Worm (Caenorhabditis elegans) whole organism, L3 larva: Measurements from ENCODE around the gene C02B8.1.

ENCODE experiments used
- ZK546.5 ChIP-seq: sonication (generic microtip); optimal IDR thresholded peaks from 2 replicates; lab custom pipeline; 2017; ENCODE audit warnings: missing biosample characterization, missing genetic modification characterization
- ama-1 ChIP-seq: fragments of 150-350 bp; optimal IDR thresholded peaks from 2 replicates; lab custom pipeline; 2018
- ceh-16 ChIP-seq: sonication (generic microtip); optimal IDR thresholded peaks from 2 replicates; lab custom pipeline; 2017; ENCODE audit warnings: missing biosample characterization, missing genetic modification characterization
- ceh-28 ChIP-seq: fragments of 150-350 bp; optimal IDR thresholded peaks from 2 replicates; lab custom pipeline; 2014; ENCODE audit warnings: missing biosample characterization, missing genetic modification reagents, missing genetic modification characterization
- ceh-82 ChIP-seq: fragments of 150-350 bp; optimal IDR thresholded peaks from 2 replicates; lab custom pipeline; 2014; ENCODE audit warnings: missing biosample characterization, missing genetic modification characterization
- egl-27 ChIP-seq: sonication (generic microtip); optimal IDR thresholded peaks from 4 replicates; lab custom pipeline; 2017; ENCODE audit warnings: missing biosample characterization, missing genetic modification reagents, missing genetic modification characterization
- egl-5 ChIP-seq: fragments of 150-350 bp; optimal IDR thresholded peaks from 2 replicates; lab custom pipeline; 2017; ENCODE audit warnings: missing biosample characterization, missing genetic modification reagents, missing genetic modification characterization, inconsistent platforms
- elt-1 ChIP-seq: fragments of 150-350 bp; optimal IDR thresholded peaks from 2 replicates; lab custom pipeline; 2014; ENCODE audit warnings: missing biosample characterization, missing genetic modification characterization
- elt-2 ChIP-seq: sonication (generic microtip); optimal IDR thresholded peaks from 2 replicates; lab custom pipeline; 2016; ENCODE audit warnings: missing genetic modification reagents, mild to moderate bottlenecking, missing genetic modification characterization, missing compliant biosample characterization
- eor-1 ChIP-seq, 2 experiments: fragments of 150-350 bp; optimal IDR thresholded peaks; 2 replicates each; lab custom pipeline; 2014 to 2018; ENCODE audit warnings: missing biosample characterization in 2 of 2, missing genetic modification characterization in 2 of 2
- fos-1 ChIP-seq: fragments of 150-350 bp; optimal IDR thresholded peaks from 2 replicates; lab custom pipeline; 2014; ENCODE audit warnings: missing biosample characterization, missing genetic modification characterization
- hmg-11 ChIP-seq: sonication (generic microtip); optimal IDR thresholded peaks from 2 replicates; lab custom pipeline; 2016; ENCODE audit warnings: missing genetic modification characterization, missing compliant biosample characterization
- jun-1 ChIP-seq: fragments of 150-350 bp; optimal IDR thresholded peaks from 2 replicates; lab custom pipeline; 2014; ENCODE audit warnings: missing biosample characterization, missing genetic modification reagents, missing genetic modification characterization
- lin-15B ChIP-seq: fragments of 150-350 bp; optimal IDR thresholded peaks from 2 replicates; lab custom pipeline; 2014; ENCODE audit warnings: missing biosample characterization, missing genetic modification characterization
- lin-39 ChIP-seq: fragments of 150-350 bp; optimal IDR thresholded peaks from 2 replicates; lab custom pipeline; 2018; ENCODE audit warnings: missing biosample characterization, missing genetic modification reagents, missing genetic modification characterization
- mml-1 ChIP-seq: fragments of 150-350 bp; sonication (generic microtip); optimal IDR thresholded peaks from 3 replicates; lab custom pipeline; 2014; ENCODE audit warnings: missing biosample characterization, missing genetic modification characterization
- nfya-1 ChIP-seq: sonication (generic microtip); optimal IDR thresholded peaks from 2 replicates; lab custom pipeline; 2017; ENCODE audit warnings: missing genetic modification characterization, mild to moderate bottlenecking, missing compliant biosample characterization, antibody characterized with exemption, moderate library complexity; ENCODE audit not compliant: insufficient read depth
- nhr-12 ChIP-seq: fragments of 150-350 bp; optimal IDR thresholded peaks from 2 replicates; lab custom pipeline; 2014; ENCODE audit warnings: missing biosample characterization, missing genetic modification characterization
- nhr-23 ChIP-seq: fragments of 150-350 bp; optimal IDR thresholded peaks from 2 replicates; lab custom pipeline; 2014; ENCODE audit warnings: missing biosample characterization, missing genetic modification reagents, missing genetic modification characterization
- nhr-25 ChIP-seq: sonication (generic microtip); optimal IDR thresholded peaks from 2 replicates; lab custom pipeline; 2017; ENCODE audit warnings: missing biosample characterization, missing genetic modification characterization
- nhr-43 ChIP-seq: sonication (generic microtip); optimal IDR thresholded peaks from 2 replicates; lab custom pipeline; 2016; ENCODE audit warnings: mild to moderate bottlenecking, missing genetic modification characterization, missing compliant biosample characterization; ENCODE audit not compliant: poor library complexity, severe bottlenecking
- nhr-77 ChIP-seq: fragments of 150-350 bp; optimal IDR thresholded peaks from 2 replicates; lab custom pipeline; 2014; ENCODE audit warnings: missing biosample characterization, missing genetic modification characterization
- pha-4 ChIP-seq: fragments of 150-350 bp; optimal IDR thresholded peaks from 2 replicates; lab custom pipeline; 2014; ENCODE audit warnings: missing biosample characterization, missing genetic modification reagents, missing genetic modification characterization
- pqm-1 ChIP-seq: fragments of 150-350 bp; optimal IDR thresholded peaks from 2 replicates; lab custom pipeline; 2017; ENCODE audit warnings: missing biosample characterization, missing genetic modification characterization, inconsistent platforms
- skn-1 ChIP-seq: fragments of 150-350 bp; optimal IDR thresholded peaks from 2 replicates; lab custom pipeline; 2014; ENCODE audit warnings: missing biosample characterization, missing genetic modification characterization
- snpc-4 ChIP-seq: fragments of 150-350 bp; optimal IDR thresholded peaks from 2 replicates; lab custom pipeline; 2014; ENCODE audit warnings: missing biosample characterization, missing genetic modification characterization
- tbx-2 ChIP-seq: sonication (generic microtip); optimal IDR thresholded peaks from 2 replicates; lab custom pipeline; 2016; ENCODE audit warnings: mild to moderate bottlenecking, missing genetic modification characterization, missing compliant biosample characterization
- unc-39 ChIP-seq: sonication (generic microtip); optimal IDR thresholded peaks from 4 replicates; lab custom pipeline; 2017; ENCODE audit warnings: missing biosample characterization, missing genetic modification characterization
- zag-1 ChIP-seq: fragments of 150-350 bp; optimal IDR thresholded peaks from 2 replicates; lab custom pipeline; 2014; ENCODE audit warnings: missing biosample characterization, missing genetic modification characterization
- ztf-4 ChIP-seq: fragments of 150-350 bp; optimal IDR thresholded peaks from 2 replicates; lab custom pipeline; 2014; ENCODE audit warnings: missing biosample characterization, missing genetic modification characterization

Gene C02B8.1

DNA sequence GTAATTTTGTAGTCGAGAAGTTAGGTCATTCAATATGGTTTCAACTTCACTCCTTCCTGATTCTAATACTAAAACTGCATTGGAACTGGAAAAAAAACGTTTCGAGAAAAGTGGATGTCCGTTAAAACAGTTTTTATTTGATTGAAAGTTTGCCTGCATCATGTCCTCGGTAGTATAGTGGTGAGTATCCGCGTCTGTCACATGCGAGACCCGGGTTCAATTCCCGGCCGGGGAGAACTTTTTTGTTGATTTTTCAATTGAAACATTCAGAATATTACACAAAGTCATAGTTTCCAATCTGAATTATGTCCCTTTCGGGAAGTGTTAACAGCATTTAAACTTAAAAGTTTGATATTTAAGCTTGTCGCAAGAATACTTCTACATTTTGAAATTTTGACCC, 1.5 kb downstream of the C02B8.1 start:
- TF ChIP-seq eor-1 (tag; optimal IDR thresholded peaks at IDR 0.05; lab: Kevin White, UChicago) (no peak), elt-2 (tag; lab: Kevin White, UChicago) (peak; percentile 4), jun-1 (tag; lab: Kevin White, UChicago) (no peak), egl-27 (tag; lab: Kevin White, UChicago) (no peak), lin-15B (no peak)

DNA sequence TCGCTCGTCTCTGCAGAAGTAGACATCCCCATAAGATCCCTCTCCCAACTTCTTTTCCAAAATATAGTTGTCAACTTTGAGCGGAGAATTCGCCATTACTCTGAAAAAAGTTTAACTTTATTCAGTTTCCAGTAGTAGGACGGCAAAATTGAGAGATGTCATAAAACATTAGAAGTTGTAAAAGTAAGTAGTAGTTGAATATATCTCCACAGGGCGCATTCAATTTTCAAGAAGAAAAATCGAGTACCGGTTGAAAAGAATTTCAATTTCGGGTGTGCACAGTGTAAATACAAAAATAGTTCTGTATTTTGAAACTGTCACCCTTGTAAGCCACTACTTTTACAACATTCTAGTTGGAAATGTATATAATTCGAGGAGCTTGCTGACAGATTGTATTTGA, 3.1 kb downstream of the C02B8.1 start, which contains the start of gene F22F1.2:
F22F1.2 (minus strand) TSS at position 101 of the 400 bp plus-strand sequence.
- TF ChIP-seq egl-5, result no peak
- no peak for TF ChIP-seq skn-1 (tag; lab: Kevin White, UChicago)
- no peak for TF ChIP-seq ceh-16 (tag; lab: Kevin White, UChicago)
- no peak for TF ChIP-seq nhr-77 (tag; lab: Kevin White, UChicago)
- TF ChIP-seq tbx-2 (tag; lab: Kevin White, UChicago), result no peak
- TF ChIP-seq nhr-25 (tag; lab: Kevin White, UChicago), result no peak
- TF ChIP-seq snpc-4 (tag; lab: Kevin White, UChicago), result no peak
- TF ChIP-seq ztf-4, result no peak
- no peak for TF ChIP-seq elt-1 (tag; lab: Kevin White, UChicago)
- no peak for TF ChIP-seq ZK546.5 (tag; lab: Kevin White, UChicago)
- TF ChIP-seq ceh-82 (tag; lab: Kevin White, UChicago), result no peak
- no peak for TF ChIP-seq lin-39 (tag; lab: Kevin White, UChicago)
- no peak for TF ChIP-seq ceh-28 (tag; lab: Kevin White, UChicago)
- TF ChIP-seq mml-1 (tag; lab: Kevin White, UChicago), result no peak
- TF ChIP-seq nhr-12 (tag; lab: Kevin White, UChicago), result no peak
- TF ChIP-seq fos-1 (tag; lab: Kevin White, UChicago), result no peak
- TF ChIP-seq ama-1 (lab: Kevin White, UChicago), result no peak

DNA sequence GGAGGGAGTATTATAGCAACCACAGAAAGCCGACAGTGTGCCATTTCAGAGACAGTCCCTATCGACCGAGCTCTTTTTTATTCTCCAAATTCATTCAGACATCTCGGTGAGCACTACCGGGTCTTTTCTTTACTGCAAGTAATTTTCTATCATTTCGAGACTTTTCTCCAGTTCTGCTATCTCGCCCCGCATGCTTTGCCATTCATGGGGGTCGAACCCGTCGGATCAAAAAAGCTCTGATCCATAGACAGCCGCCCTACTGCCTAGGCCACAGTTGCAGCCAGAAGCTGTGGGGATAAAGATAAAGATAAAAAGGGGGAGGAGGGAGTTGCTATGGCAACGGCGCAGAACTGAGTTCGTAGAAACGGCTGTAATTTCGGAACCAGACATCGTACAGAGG, 3.9 kb downstream of the C02B8.1 start:
- TF ChIP-seq unc-39 (tag; lab: Kevin White, UChicago) (no peak), nfya-1 (tag; lab: Kevin White, UChicago) (no peak), ceh-28 (tag; lab: Kevin White, UChicago) (no peak), zag-1 (no peak), ZK546.5 (tag; lab: Kevin White, UChicago) (no peak), eor-1 (tag; optimal IDR thresholded peaks at IDR 0.05; lab: Kevin White, UChicago) (no peak), nhr-77 (tag; lab: Kevin White, UChicago) (no peak), egl-27 (tag; lab: Kevin White, UChicago) (no peak)

DNA sequence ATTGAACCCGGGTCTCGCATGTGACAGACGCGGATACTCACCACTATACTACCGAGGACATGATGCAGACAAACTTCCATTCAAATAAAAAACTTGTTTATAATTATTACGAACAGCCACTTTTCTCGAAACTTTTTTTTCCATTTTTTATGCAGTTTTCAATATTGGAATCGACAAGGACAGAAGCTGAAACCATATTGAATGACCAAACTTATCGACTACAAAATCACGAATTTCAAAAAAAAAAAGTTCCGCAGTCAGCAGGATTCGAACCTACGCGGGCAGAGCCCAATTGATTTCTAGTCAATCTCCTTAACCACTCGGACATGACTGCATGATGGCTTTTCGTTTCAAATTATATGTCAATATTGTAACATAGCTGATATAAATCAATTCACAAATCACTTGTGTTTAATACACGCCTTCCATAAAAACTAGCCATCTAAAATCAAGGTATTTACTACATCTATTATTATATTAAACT, 5.1 kb downstream of the C02B8.1 start:
- peak; percentile 2 for TF ChIP-seq elt-2 (tag; lab: Kevin White, UChicago)
- TF ChIP-seq, all 47 proteins: peak for 1; not testable (repeated sequence) for 46

DNA sequence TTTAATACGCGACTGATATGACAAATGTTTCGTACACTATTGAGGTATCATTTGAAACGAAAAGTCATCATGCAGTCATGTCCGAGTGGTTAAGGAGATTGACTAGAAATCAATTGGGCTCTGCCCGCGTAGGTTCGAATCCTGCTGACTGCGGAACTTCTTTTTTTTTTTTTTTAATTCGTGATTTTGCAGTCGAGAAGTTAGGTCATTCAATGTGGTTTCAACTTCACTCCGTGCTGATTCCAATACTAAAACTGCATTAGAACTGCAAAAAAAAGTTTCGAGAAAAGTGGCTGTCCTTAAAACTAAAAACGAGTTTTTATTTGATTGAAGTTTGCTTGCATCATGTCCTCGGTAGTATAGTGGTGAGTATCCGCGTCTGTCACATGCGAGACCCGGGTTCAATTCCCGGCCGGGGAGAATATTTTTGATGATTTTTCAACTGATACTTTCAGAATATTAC, 6.9 kb downstream of the C02B8.1 start:
- peak; percentile 32 for TF ChIP-seq elt-2 (tag; lab: Kevin White, UChicago)
- TF ChIP-seq ceh-28 (tag; lab: Kevin White, UChicago), result peak; percentile 1
- peak; percentile 7 for TF ChIP-seq nfya-1 (tag; lab: Kevin White, UChicago)
- TF ChIP-seq pqm-1 (tag; lab: Kevin White, UChicago), result peak; percentile 36
- peak; percentile 5 for TF ChIP-seq pha-4 (tag; lab: Kevin White, UChicago)
- TF ChIP-seq hmg-11 (tag; lab: Kevin White, UChicago), result peak; percentile 35
- TF ChIP-seq nhr-43 (tag; lab: Kevin White, UChicago), result peak; percentile 11

DNA sequence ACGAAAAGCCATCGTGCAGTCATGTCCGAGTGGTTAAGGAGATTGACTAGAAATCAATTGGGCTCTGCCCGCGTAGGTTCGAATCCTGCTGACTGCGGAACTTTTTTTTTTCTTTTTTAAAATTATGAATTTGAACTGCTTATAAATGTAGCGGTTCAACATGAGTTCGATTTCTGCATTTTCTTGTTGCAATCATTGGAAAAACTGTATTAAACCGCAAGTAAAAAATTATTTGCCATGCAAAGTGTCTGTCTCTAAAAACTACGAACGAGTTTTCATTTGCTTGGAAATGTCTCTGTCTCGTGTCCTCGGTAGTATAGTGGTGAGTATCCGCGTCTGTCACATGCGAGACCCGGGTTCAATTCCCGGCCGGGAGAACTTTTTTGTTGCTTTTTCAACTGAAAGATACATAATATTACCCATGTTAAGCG, 8.0 kb downstream of the C02B8.1 start:
- TF ChIP-seq nfya-1 (tag; lab: Kevin White, UChicago) (peak; percentile 32), nhr-23 (tag; lab: Kevin White, UChicago) (peak; percentile 20), pha-4 (tag; lab: Kevin White, UChicago) (peak; percentile 49), elt-2 (tag; lab: Kevin White, UChicago) (peak; percentile 12), lin-39 (tag; lab: Kevin White, UChicago) (peak; percentile 11), lin-15B (peak; percentile 1)
- TF ChIP-seq, all 47 proteins: peak for 6; not testable (repeated sequence) for 41
